Fruit fly (Drosophila melanogaster): ENCODE results near the gene eEF1delta.

eEF1delta gene

DNA sequence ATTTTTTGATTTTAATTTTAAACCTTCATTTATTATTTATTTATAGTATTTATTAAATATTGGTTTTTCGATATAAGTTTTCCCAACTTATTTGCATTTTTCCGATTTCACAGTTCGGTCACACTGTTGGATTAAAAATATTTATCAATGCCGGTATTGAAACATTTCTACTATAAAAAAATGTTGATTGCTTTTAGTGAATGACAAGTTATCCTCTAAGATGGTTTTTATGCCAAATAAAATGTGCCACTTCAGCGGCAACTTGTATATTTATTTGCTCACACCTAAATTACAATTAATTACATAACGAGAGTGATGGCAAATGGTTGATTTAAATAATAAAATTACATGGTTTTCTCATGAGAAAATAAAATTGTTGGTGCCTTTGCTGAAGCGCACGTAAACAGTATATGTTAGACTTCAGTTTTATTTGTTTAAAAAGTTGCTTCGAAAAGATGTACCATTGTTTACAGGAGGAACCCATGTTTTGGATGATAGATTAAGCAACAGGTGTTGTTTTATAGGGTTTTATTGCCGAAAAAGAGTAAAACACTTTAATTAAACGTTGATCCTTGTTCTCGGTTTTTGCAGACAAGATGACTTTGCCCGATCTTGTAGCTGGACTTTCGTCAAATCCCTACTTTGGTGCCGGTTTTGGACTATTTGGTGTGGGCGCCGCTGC lies 9.6 kb upstream of the eEF1delta start, which contains the start of gene Bcs1:
Bcs1 (plus strand) TSS at position 108 of the 682 bp plus-strand sequence.
- TF ChIP-seq CG8478 (optimal IDR thresholded peaks at IDR 0.05): no peak
- TF ChIP-seq CTCF (optimal IDR thresholded peaks at IDR 0.05): no peak

DNA sequence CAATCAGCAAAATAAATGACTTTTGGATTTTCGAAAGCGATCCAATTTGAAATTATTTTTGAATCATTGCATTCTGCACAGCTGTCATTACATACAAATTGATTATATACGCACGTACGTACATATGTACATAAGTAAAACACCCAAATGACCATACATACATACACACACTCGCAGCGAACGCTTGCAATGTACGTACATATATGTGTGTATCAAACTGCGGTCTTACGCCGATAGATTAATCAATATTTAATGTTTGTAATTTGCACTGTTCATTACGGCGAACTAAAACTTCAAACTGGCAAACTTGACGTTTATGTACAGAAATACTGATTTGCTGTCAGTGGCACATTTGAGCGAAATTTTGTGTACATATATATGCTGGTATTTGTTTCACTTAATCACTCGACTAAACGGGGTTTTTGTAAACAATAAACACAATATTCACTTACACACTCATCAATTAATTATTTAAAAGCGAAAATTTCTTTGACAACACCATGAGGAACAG lies 6.0 kb upstream of the eEF1delta start:
- TF ChIP-seq CG8478 (optimal IDR thresholded peaks at IDR 0.05): no peak
- no peak for TF ChIP-seq CTCF (optimal IDR thresholded peaks at IDR 0.05)

DNA sequence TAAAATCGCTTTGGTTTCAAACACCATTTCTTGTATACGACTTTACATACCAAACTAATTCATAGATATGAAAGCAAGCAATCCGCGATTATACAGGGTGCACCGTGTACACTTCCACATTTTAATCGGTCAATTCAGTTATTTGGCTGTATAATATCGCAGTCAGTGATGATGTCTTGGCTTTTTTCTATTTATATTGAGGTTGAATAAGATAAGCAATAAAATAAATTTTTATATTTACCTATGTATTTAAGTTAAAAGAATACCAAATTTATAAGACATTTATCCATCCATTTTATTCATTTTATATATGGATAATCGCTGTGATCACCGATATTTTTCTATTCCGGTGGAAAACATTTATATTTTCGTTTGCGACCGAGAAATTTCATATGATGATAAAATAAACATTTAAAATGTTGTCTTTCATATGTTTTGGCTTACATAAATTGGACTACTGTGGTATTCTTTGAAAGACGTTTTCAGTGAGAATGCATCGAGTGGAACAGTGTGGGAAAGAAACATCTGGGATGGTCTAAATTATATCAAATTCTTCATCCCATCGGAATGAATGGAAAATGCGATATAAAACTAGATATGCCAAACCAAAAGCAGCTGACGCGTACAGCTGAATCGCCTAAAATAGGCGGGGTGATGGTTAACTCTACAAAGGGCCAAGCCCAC lies 5.4 kb upstream of the eEF1delta start, which contains the start of gene CG5708:
CG5708 (minus strand) TSS at position 85 of the 684 bp plus-strand sequence.
- TF ChIP-seq CG8478 (optimal IDR thresholded peaks at IDR 0.05) (no peak), CTCF (optimal IDR thresholded peaks at IDR 0.05) (no peak)

DNA sequence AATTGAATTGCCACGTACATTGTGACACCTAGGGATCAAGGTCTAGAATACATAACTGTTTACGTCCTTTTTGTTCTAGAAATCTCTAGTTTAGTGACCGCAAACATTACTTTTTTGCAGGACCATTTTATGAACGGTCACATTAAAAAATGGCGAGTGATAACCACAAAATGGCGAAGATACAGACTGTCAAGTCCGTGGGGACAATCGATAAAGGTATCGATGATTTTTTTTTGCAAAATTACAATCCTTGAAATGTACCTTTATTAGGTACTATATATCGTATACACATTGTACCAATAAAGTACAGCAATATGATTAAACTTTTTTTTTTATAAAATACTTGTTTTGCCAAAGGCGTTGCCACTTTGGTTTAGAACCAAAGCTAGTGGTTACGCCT lies 1.9 kb upstream of the eEF1delta start:
- no peak for TF ChIP-seq CG8478 (optimal IDR thresholded peaks at IDR 0.05)
- TF ChIP-seq CTCF (optimal IDR thresholded peaks at IDR 0.05): no peak

DNA sequence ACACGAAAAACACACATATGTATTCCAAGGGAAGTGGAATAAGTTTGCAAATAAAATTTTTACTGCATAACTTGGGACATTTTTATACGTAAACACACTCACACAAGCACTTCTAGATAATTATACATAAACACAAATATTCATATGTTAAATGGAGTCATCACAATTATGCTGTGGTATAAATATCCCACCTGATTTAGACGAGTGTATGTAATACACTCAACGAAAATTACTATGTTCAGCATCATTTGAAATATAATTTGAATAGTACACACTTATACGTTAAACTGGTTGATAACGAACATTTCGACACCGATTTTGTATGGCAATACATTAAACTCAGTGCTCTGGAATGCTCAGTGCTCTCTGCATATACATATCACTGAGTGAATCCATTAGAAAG lies 1.2 kb upstream of the eEF1delta start:
- TF ChIP-seq CG8478 (optimal IDR thresholded peaks at IDR 0.05) (no peak), CTCF (optimal IDR thresholded peaks at IDR 0.05) (no peak)

DNA sequence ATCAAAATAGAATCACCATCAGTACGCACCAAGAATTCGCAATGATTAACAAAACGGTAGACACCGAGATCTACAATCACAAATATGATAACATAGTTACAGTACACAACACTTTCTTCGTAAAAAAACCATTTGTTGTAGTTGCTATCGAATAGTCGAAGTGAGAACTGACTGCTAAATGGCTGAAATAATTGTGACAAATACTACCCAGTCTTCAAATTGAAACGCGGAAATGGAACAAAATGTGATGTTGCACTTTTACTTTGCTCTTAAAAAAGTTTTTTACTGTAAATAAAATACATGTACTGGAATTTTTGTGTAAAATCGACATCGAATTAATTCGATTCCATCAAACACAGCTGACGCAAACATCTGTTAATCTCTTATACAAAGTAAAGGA lies 797 bp upstream of the eEF1delta start, which contains the start of gene ova:
ova (minus strand) TSS at position 183 of the 400 bp plus-strand sequence.
- TF ChIP-seq CG8478 (optimal IDR thresholded peaks at IDR 0.05) (no peak), CTCF (optimal IDR thresholded peaks at IDR 0.05) (no peak)

DNA sequence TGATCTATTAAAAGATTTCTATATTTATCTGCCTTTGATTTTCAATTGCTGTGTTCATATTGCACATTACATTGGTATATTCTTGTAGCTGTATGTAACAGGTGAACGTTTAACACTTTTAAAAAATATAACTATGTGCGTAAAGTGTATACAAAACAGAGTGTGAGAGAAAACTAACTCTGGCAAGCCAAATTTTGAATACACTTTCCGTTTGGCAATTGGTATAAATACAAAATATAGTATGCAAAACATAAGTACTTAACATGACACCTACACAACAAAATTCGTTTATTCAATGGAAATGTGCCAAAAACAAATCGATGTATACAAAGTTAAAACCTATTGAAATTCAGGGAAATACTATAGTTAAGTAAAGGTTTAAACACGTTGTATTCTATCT lies 520 bp downstream of the eEF1delta start:
- TF ChIP-seq CG8478 (optimal IDR thresholded peaks at IDR 0.05) (no peak), CTCF (optimal IDR thresholded peaks at IDR 0.05) (no peak)

DNA sequence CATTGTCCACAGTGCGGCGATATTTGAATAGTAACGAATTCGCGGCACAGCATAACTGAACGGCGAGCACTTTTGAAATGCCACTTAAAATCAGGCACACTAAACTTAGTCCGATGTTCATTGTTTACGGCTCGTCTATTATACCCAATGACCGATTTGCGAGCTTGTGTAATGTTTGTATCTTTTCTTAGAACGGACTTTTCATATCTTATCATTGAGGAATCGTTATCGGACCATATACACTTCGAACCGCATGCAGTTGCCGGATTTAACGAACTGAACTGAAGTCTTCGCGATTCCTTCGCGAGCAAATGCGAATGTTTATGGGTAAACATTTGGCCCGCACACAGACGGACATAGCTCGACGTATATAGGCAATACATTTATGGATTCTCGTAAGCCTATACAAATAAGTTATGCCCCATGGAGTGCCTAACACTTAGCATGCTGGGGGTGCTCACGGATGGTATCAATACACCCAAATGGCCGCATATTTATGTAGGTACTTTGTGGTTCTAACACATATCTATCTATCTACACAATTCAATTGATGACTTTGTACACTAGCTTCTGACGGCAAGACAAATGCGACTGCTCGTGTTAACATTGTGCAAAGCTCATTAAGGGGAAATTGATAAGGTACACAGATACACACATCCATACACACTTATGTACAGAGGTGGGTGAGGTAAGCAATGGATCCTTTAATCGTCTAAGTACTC lies 5.6 kb downstream of the eEF1delta start, which contains the start of gene mthl15:
mthl15 (minus strand) TSS at position 593 of the 722 bp plus-strand sequence.
- TF ChIP-seq CG8478 (optimal IDR thresholded peaks at IDR 0.05) (no peak), CTCF (optimal IDR thresholded peaks at IDR 0.05) (no peak)

DNA sequence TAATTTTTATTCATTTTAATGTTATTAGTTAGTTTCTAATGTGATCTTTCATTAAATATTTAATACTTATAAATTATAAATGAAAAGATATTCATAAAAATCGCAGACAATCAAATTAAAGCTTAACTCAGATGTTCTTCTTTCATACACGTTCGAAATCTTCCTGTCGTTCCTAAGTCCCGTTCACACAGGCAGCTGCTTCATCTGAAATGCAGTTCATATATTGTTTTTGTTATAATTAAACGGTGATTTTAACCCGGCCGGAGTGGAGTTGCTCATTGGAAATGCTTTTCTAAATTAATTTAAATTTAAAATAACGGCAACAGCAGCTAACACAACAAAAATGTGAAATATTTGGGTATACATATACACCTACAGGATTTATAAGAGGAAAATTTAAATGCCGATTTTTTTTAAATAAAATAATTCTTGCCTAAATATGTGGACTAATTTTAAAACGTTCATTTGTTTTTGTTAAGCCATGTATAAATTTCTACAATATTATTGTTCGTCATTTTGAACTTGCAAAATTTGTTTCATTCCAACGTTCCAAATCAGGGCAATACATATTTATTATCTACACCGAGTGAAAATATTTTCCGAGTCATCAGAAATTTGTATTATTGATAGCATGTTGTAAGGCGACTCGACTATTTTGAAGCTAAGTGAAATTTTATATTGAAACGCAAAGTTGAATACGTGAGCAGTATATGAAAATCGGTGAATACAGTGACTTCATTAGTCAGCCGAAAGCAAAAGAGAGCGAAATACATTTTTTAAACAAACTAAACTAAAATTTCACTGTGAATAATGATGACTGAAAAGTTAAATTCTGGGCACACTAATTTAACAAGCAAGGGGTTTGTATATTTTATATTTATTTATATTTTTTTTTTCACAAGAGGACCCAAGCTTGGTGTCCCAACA lies 6.7 kb downstream of the eEF1delta start, which contains the start of gene me31B:
me31B (plus strand) TSS at position 616 of the 927 bp plus-strand sequence.
- TF ChIP-seq CTCF (optimal IDR thresholded peaks at IDR 0.05): no peak
- TF ChIP-seq CG8478 (optimal IDR thresholded peaks at IDR 0.05): no peak

DNA sequence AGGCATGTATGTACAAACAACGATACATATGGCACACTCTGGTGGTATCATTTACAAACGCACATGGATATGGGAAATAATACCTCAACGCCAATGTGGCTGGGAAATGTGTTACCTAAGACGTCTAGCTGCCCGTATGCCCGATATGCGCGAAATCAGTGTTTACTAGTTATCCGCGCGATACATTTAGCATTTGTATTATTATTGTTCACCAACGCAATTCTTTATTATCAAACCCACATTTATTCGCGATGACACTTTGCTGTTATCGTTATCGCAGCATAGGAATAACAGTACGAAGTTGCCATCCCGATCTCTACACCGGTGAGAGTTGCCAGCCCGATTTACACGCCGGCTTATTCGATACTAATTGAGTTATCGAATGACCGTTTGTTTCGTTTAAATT lies 14.5 kb downstream of the eEF1delta start, which contains the start of gene chico:
chico (minus strand) TSS at position 294 of the 406 bp plus-strand sequence.
- TF ChIP-seq CG8478 (optimal IDR thresholded peaks at IDR 0.05) (no peak), CTCF (optimal IDR thresholded peaks at IDR 0.05) (peak; percentile 45 to 46)

DNA sequence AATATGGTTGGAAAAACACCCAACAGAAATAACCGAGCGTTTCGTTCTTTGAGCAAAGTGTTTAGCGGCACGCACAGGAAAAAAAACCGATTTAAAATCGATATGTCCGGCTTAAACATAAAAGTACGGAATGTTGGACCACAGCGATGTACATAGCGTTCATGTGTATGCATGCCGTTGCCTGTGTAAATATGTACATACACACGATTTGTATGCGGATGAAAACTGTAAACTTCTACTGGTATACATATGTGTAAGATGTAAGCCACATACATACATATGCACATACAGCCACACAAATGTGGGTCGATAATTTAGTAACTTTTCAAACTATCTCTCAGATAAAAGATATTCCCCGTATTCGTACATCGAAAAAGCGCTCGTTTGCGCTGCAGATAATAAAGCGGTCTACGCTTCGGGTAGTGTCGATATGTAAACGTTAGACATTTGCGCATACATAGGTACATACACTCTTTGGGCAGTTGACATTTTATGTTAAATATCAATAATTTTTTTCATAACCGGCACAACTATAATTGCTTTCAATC lies 17.4 kb downstream of the eEF1delta start:
- TF ChIP-seq CTCF (optimal IDR thresholded peaks at IDR 0.05) (no peak), CG8478 (optimal IDR thresholded peaks at IDR 0.05) (no peak)

DNA sequence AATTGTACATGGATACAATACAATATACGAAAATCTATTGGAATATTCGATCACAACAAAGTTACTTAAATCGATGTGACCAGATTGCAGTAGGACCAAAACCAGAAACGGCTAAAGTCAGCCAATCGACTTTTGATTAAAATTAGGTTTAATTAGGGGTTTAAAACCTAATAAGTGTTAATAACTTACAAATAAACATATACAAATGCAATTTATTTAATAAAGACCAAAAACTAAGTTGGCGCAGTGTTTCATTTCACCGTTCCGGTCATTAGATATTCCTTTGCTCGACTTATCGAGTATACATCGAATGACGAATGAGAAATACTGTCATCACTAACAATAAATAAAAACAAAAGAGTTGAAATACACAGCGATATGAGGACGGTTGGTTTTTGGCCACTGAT lies 18.1 kb downstream of the eEF1delta start, which contains the start of the genes bsk and CG31717:
bsk (minus strand) TSS at position 61 of the 407 bp plus-strand sequence.
CG31717 (plus strand) TSS at position 297 of the 407 bp plus-strand sequence.
- TF ChIP-seq CTCF (optimal IDR thresholded peaks at IDR 0.05): no peak
- TF ChIP-seq CG8478 (optimal IDR thresholded peaks at IDR 0.05): no peak

DNA sequence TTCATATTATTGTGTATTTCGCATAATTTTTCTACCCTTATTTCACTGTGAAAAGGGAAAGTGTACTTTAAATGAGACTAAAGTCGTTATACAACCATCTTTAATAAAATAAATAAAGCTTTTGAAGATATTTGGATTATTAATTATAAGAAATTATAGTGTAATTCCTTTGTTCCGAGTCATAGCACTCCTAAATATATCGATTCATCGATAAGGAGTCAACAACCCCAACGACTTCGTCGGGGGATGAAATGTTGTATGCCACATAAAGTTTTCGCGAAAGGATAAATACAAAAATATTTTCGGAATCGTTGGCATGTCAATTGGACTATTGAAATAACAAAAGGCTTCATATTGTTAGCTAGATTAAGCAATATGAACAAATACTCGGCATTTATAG lies 19.3 kb downstream of the eEF1delta start, which contains the start of gene Ror:
Ror (plus strand) TSS at position 252 of the 400 bp plus-strand sequence.
- TF ChIP-seq CG8478 (optimal IDR thresholded peaks at IDR 0.05): no peak
- TF ChIP-seq CTCF (optimal IDR thresholded peaks at IDR 0.05): no peak

Measured in S2 (cell line).